Fruit fly (Drosophila melanogaster) whole organism, embryonic: ENCODE results near the gene CG34253.

ENCODE experiments used
- Bgb ChIP-seq: fragments of 200-800 bp; sonication (Bioruptor generic); IDR thresholded peaks from 2 replicates; pipeline ENCODE4 v1.3.6; 2022; ENCODE audit warnings: missing biosample characterization, missing genetic modification characterization; ENCODE audit not compliant: partially characterized antibody
- CG10565 ChIP-seq: fragments of 200-800 bp; sonication (Bioruptor generic); optimal IDR thresholded peaks from 3 replicates; lab custom pipeline; 2016; ENCODE audit warnings: missing biosample characterization, mild to moderate bottlenecking, missing genetic modification characterization
- CG11247 ChIP-seq: fragments of 200-800 bp; sonication (Bioruptor generic); IDR thresholded peaks from 2 replicates; pipeline ENCODE4 v1.3.6; 2022; ENCODE audit warnings: missing biosample characterization, missing genetic modification characterization
- CG11398 ChIP-seq: fragments of 200-800 bp; sonication (Bioruptor generic); optimal IDR thresholded peaks from 2 replicates; lab custom pipeline; 2016; ENCODE audit warnings: missing biosample characterization, missing genetic modification characterization
- CG11504 ChIP-seq: fragments of 200-800 bp; sonication (Bioruptor generic); optimal IDR thresholded peaks from 3 replicates; lab custom pipeline; 2019; ENCODE audit warnings: missing biosample characterization, mild to moderate bottlenecking, missing genetic modification characterization, moderate library complexity
- CG12071 ChIP-seq: fragments of 200-800 bp; sonication (Bioruptor generic); optimal IDR thresholded peaks from 3 replicates; lab custom pipeline; 2018; ENCODE audit warnings: missing biosample characterization, mild to moderate bottlenecking, missing genetic modification characterization
- CG12236 ChIP-seq: fragments of 200-800 bp; sonication (Bioruptor generic); optimal IDR thresholded peaks from 2 replicates; lab custom pipeline; 2016; ENCODE audit warnings: missing biosample characterization, missing genetic modification characterization
- CG1233 ChIP-seq: fragments of 200-800 bp; sonication (Bioruptor generic); optimal IDR thresholded peaks from 4 replicates; lab custom pipeline; 2018; ENCODE audit warnings: missing biosample characterization, mild to moderate bottlenecking, missing genetic modification characterization
- CG12391 ChIP-seq: fragments of 200-800 bp; sonication (Bioruptor generic); optimal IDR thresholded peaks from 3 replicates; lab custom pipeline; 2018; ENCODE audit warnings: missing biosample characterization, mild to moderate bottlenecking, missing genetic modification characterization, moderate library complexity
- CG12659 ChIP-seq: fragments of 200-800 bp; sonication (Bioruptor generic); optimal IDR thresholded peaks from 3 replicates; lab custom pipeline; 2017; ENCODE audit warnings: mild to moderate bottlenecking, missing biosample characterization, missing genetic modification reagents, missing genetic modification characterization
- CG13296 ChIP-seq: fragments of 200-800 bp; sonication (Bioruptor generic); optimal IDR thresholded peaks from 3 replicates; lab custom pipeline; 2018; ENCODE audit warnings: missing biosample characterization, mild to moderate bottlenecking, missing genetic modification characterization
- CG14965 ChIP-seq: fragments of 200-800 bp; sonication (Bioruptor generic); optimal IDR thresholded peaks from 2 replicates; lab custom pipeline; 2016; ENCODE audit warnings: missing biosample characterization, missing genetic modification characterization, borderline replicate concordance
- CG15479 ChIP-seq: fragments of 200-800 bp; sonication (Bioruptor generic); optimal IDR thresholded peaks from 3 replicates; lab custom pipeline; 2019; ENCODE audit warnings: missing biosample characterization, mild to moderate bottlenecking, missing genetic modification characterization, moderate library complexity
- CG17328 ChIP-seq: fragments of 200-800 bp; sonication (Bioruptor generic); IDR thresholded peaks from 2 replicates; pipeline ENCODE4 v1.3.6; 2022; ENCODE audit warnings: missing biosample characterization, missing genetic modification characterization
- CG18011 ChIP-seq: fragments of 200-800 bp; sonication (Bioruptor generic); optimal IDR thresholded peaks from 2 replicates; lab custom pipeline; 2017; ENCODE audit warnings: missing biosample characterization, missing genetic modification characterization, mild to moderate bottlenecking, moderate library complexity, missing genotype
- CG3163 ChIP-seq: fragments of 200-800 bp; sonication (Bioruptor generic); optimal IDR thresholded peaks from 3 replicates; lab custom pipeline; 2016; ENCODE audit warnings: missing biosample characterization, missing genetic modification characterization
- CG4707 ChIP-seq: fragments of 200-800 bp; sonication (Bioruptor generic); optimal IDR thresholded peaks from 2 replicates; lab custom pipeline; 2018; ENCODE audit warnings: missing biosample characterization, mild to moderate bottlenecking, missing genetic modification characterization, moderate library complexity
- CG4730 ChIP-seq: fragments of 200-800 bp; sonication (Bioruptor generic); IDR thresholded peaks from 2 replicates; pipeline ENCODE4 v1.3.6; 2022; ENCODE audit warnings: missing biosample characterization, missing genetic modification characterization
- CG5953 ChIP-seq: fragments of 200-800 bp; sonication (Bioruptor generic); IDR thresholded peaks from 2 replicates; pipeline ENCODE4 v1.3.6; 2022; ENCODE audit warnings: missing biosample characterization, missing genetic modification characterization
- CG7357 ChIP-seq: fragments of 200-800 bp; sonication (Bioruptor generic); IDR thresholded peaks from 3 replicates; pipeline ENCODE4 v1.3.6; 2022; ENCODE audit warnings: missing biosample characterization, missing genetic modification characterization
- CG7745 ChIP-seq: fragments of 200-800 bp; sonication (Bioruptor generic); optimal IDR thresholded peaks from 2 replicates; lab custom pipeline; 2018; ENCODE audit warnings: missing biosample characterization, mild to moderate bottlenecking, missing genetic modification characterization, moderate library complexity
- CG8478 ChIP-seq: fragments of >200 bp; optimal IDR thresholded peaks from 2 replicates; lab custom pipeline; 2018
- CG8944 ChIP-seq: fragments of 200-800 bp; sonication (Bioruptor generic); optimal IDR thresholded peaks from 3 replicates; lab custom pipeline; 2016; ENCODE audit warnings: missing biosample characterization, missing genetic modification characterization
- CG9817 ChIP-seq: fragments of 200-800 bp; sonication (Bioruptor generic); optimal IDR thresholded peaks from 2 replicates; lab custom pipeline; 2018; ENCODE audit warnings: missing biosample characterization, mild to moderate bottlenecking, missing genetic modification characterization, moderate library complexity
- CG9932 ChIP-seq: fragments of 200-800 bp; sonication (Bioruptor generic); IDR thresholded peaks from 2 replicates; pipeline ENCODE4 v1.3.6; 2022; ENCODE audit warnings: missing biosample characterization, missing genetic modification characterization
- Kr ChIP-seq: fragments of 200-800 bp; sonication (Bioruptor generic); optimal IDR thresholded peaks from 2 replicates; lab custom pipeline; 2017; ENCODE audit warnings: missing biosample characterization, mild to moderate bottlenecking, missing genetic modification characterization
- Med ChIP-seq: fragments of 200-800 bp; sonication (Bioruptor generic); peaks from one replicate; lab custom pipeline; 2016; ENCODE audit warnings: missing biosample characterization, missing genetic modification characterization, mild to moderate bottlenecking, inconsistent platforms, moderate library complexity
- Nf-YC ChIP-seq: fragments of 200-800 bp; optimal IDR thresholded peaks from 3 replicates; lab custom pipeline; 2019; ENCODE audit warnings: missing biosample characterization, mild to moderate bottlenecking, missing genetic modification characterization, moderate library complexity
- Opbp ChIP-seq: fragments of 200-800 bp; sonication (Bioruptor generic); IDR thresholded peaks from 3 replicates; pipeline ENCODE4 v1.3.6; 2022; ENCODE audit warnings: missing biosample characterization, missing genetic modification characterization; ENCODE audit not compliant: partially characterized antibody
- PHDP ChIP-seq: fragments of 200-800 bp; sonication (Bioruptor generic); optimal IDR thresholded peaks from 3 replicates; lab custom pipeline; 2018; ENCODE audit warnings: missing biosample characterization, mild to moderate bottlenecking, missing genetic modification characterization, moderate library complexity
- Pdp1 ChIP-seq, 2 experiments: fragments of 200-800 bp; sonication (Bioruptor generic); optimal IDR thresholded peaks; 3 replicates each; lab custom pipeline; 2016; ENCODE audit warnings: missing biosample characterization in 2 of 2, missing genetic modification characterization in 2 of 2, mild to moderate bottlenecking in 1 of 2, moderate library complexity in 1 of 2
- Sry-β ChIP-seq: fragments of 200-800 bp; sonication (Bioruptor generic); optimal IDR thresholded peaks from 2 replicates; lab custom pipeline; 2018; ENCODE audit warnings: missing biosample characterization, mild to moderate bottlenecking, missing genetic modification characterization, moderate library complexity
- ash1 ChIP-seq: fragments of 200-800 bp; sonication (Bioruptor generic); optimal IDR thresholded peaks from 2 replicates; lab custom pipeline; 2018; ENCODE audit warnings: missing biosample characterization, mild to moderate bottlenecking, missing genetic modification characterization
- bcd ChIP-seq: fragments of 200-800 bp; sonication (Bioruptor generic); optimal IDR thresholded peaks from 2 replicates; lab custom pipeline; 2017; ENCODE audit warnings: missing biosample characterization, mild to moderate bottlenecking, missing genetic modification characterization
- cato ChIP-seq: fragments of 200-800 bp; sonication (Bioruptor generic); optimal IDR thresholded peaks from 2 replicates; lab custom pipeline; 2016; ENCODE audit warnings: missing biosample characterization, missing genetic modification characterization, borderline replicate concordance
- chm ChIP-seq: fragments of 200-800 bp; sonication (Bioruptor generic); IDR thresholded peaks from 2 replicates; pipeline ENCODE4 v1.3.6; 2022; ENCODE audit warnings: missing biosample characterization, missing genetic modification characterization
- dmrt11E ChIP-seq: fragments of 200-800 bp; sonication (Bioruptor generic); optimal IDR thresholded peaks from 3 replicates; lab custom pipeline; 2018; ENCODE audit warnings: missing biosample characterization, mild to moderate bottlenecking, missing genetic modification characterization, moderate library complexity
- fd102C ChIP-seq: fragments of 200-800 bp; sonication (Bioruptor generic); optimal IDR thresholded peaks from 2 replicates; lab custom pipeline; 2018; ENCODE audit warnings: missing biosample characterization, mild to moderate bottlenecking, missing genetic modification characterization, moderate library complexity
- gem ChIP-seq: fragments of 200-800 bp; sonication (Bioruptor generic); optimal IDR thresholded peaks from 2 replicates; lab custom pipeline; 2019; ENCODE audit warnings: missing biosample characterization, mild to moderate bottlenecking, missing genetic modification characterization, moderate library complexity
- gro ChIP-seq: fragments of 200-800 bp; sonication (Bioruptor generic); optimal IDR thresholded peaks from 2 replicates; lab custom pipeline; 2016; ENCODE audit warnings: missing biosample characterization, missing genetic modification characterization
- gsb ChIP-seq: fragments of 200-800 bp; sonication (Bioruptor generic); IDR thresholded peaks from 2 replicates; pipeline ENCODE4 v1.3.6; 2022; ENCODE audit warnings: missing biosample characterization, missing genetic modification characterization
- hkb ChIP-seq, 2 experiments: fragments of 200-800 bp in 1 of 2; fragments of >200 bp in 1 of 2; sonication (Bioruptor generic) in 1 of 2; IDR thresholded peaks in 1 of 2; optimal IDR thresholded peaks in 1 of 2; 2 replicates each; pipeline versions ENCODE4 v1.3.6 to Lab custom; 2017 to 2022; ENCODE audit warnings: missing biosample characterization in 1 of 2, missing genetic modification characterization in 1 of 2
- luna ChIP-seq: fragments of 200-800 bp; sonication (Bioruptor generic); optimal IDR thresholded peaks from 2 replicates; lab custom pipeline; 2016; ENCODE audit warnings: missing biosample characterization, missing genetic modification characterization
- onecut ChIP-seq: fragments of 200-800 bp; sonication (Bioruptor generic); IDR thresholded peaks from 2 replicates; pipeline ENCODE4 v1.3.6; 2022; ENCODE audit warnings: missing biosample characterization, missing genetic modification characterization
- pan ChIP-seq, 4 experiments: fragments of >200 bp in 3 of 4; fragments of 200-800 bp in 1 of 4; sonication (Bioruptor generic) in 1 of 4; optimal IDR thresholded peaks in 3 of 4; IDR thresholded peaks in 1 of 4; 2 replicates each; pipeline versions ENCODE4 v1.3.6 to Lab custom; 2017 to 2022; ENCODE audit warnings: missing biosample characterization in 2 of 4, missing genetic modification characterization in 2 of 4, mixed read lengths in 1 of 4
- peb ChIP-seq: fragments of 200-800 bp; sonication (Bioruptor generic); IDR thresholded peaks from 2 replicates; pipeline ENCODE4 v1.3.6; 2022; ENCODE audit warnings: missing biosample characterization, missing genetic modification characterization
- row ChIP-seq: fragments of 200-800 bp; sonication (Bioruptor generic); IDR thresholded peaks from 3 replicates; pipeline ENCODE4 v1.3.6; 2022; ENCODE audit warnings: missing biosample characterization, missing genetic modification characterization
- schlank ChIP-seq: fragments of 200-800 bp; sonication (Bioruptor generic); optimal IDR thresholded peaks from 2 replicates; lab custom pipeline; 2018; ENCODE audit warnings: missing biosample characterization, mild to moderate bottlenecking, missing genetic modification characterization
- sr ChIP-seq: fragments of 200-800 bp; sonication (Bioruptor generic); IDR thresholded peaks from 3 replicates; pipeline ENCODE4 v1.3.6; 2022; ENCODE audit warnings: missing biosample characterization, missing genetic modification characterization
- tll ChIP-seq, 2 experiments: fragments of 200-800 bp in 1 of 2; fragments of >200 bp in 1 of 2; sonication (Bioruptor generic) in 1 of 2; optimal IDR thresholded peaks; 2 replicates each; lab custom pipeline; 2017 to 2019; ENCODE audit warnings: missing biosample characterization in 2 of 2, missing genetic modification characterization in 2 of 2, mild to moderate bottlenecking in 1 of 2, moderate library complexity in 1 of 2

The CG34253 gene

dm6 chr3L:18112669-18113068 lies 25.5 kb upstream of the CG34253 start, which contains the start of the genes CG32195 and CG7341 (continued):
- TF ChIP-seq tll (GFP tag; optimal IDR thresholded peaks at IDR 0.05; lab: Kevin White, UChicago) (no peak), CG12236 (GFP tag; lab: Kevin White, UChicago) (no peak), luna (GFP tag; lab: Kevin White, UChicago) (no peak), CG10565 (GFP tag; lab: Kevin White, UChicago) (no peak), CG8944 (GFP tag; lab: Kevin White, UChicago) (no peak), CG1233 (GFP tag; lab: Kevin White, UChicago) (no peak), CG12659 (GFP tag; lab: Kevin White, UChicago) (peak; percentile 15), ash1 (GFP tag; lab: Kevin White, UChicago) (no peak), schlank (tag; lab: Kevin White, UChicago) (no peak), gem (tag; lab: Kevin White, UChicago) (no peak), PHDP (tag; lab: Kevin White, UChicago) (no peak), CG9932 (GFP tag; lab: Robert Waterston, UW) (no peak), bcd (GFP tag; lab: Kevin White, UChicago) (no peak), peb (GFP tag; lab: Robert Waterston, UW) (no peak), Bgb (GFP tag; lab: Robert Waterston, UW) (peak; percentile 82), CG3163 (GFP tag; lab: Kevin White, UChicago) (no peak), Kr (GFP tag; lab: Kevin White, UChicago) (no peak), onecut (GFP tag; lab: Robert Waterston, UW) (no peak), fd102C (GFP tag; lab: Kevin White, UChicago) (no peak), cato (GFP tag; lab: Kevin White, UChicago) (no peak), Opbp (GFP tag; lab: Robert Waterston, UW) (peak; percentile 60; the same call in 2 of the 3 replicates), CG11398 (no peak), hkb (optimal IDR thresholded peaks at IDR 0.05; lab: Kevin White, UChicago) (no peak), hkb (GFP tag; IDR thresholded peaks at IDR 0.05; lab: Robert Waterston, UW) (no peak), CG18011 (no peak), CG13296 (GFP tag; lab: Kevin White, UChicago) (no peak), CG5953 (no peak), dmrt11E (no peak), CG7745 (tag; lab: Kevin White, UChicago) (no peak), CG12071 (GFP tag; lab: Kevin White, UChicago) (no peak), row (GFP tag; lab: Robert Waterston, UW) (peak; percentile 19; the same call in 1 of the 3 replicates), CG8478 (no peak), chm (GFP tag; lab: Robert Waterston, UW) (no peak), CG9817 (tag; lab: Kevin White, UChicago) (no peak), CG7357 (GFP tag; lab: Robert Waterston, UW) (no peak), CG12391 (tag; lab: Kevin White, UChicago) (no peak), pan (optimal IDR thresholded peaks at IDR 0.05; lab: Kevin White, UChicago) (no peak), pan (GFP tag; optimal IDR thresholded peaks at IDR 0.05 in 1 of 2, IDR thresholded peaks at IDR 0.05 in 1 of 2) (no peak), Sry-β (GFP tag; lab: Kevin White, UChicago) (peak; percentile 18), Med (no peak), Nf-YC (tag; lab: Kevin White, UChicago) (no peak), gro (GFP tag; lab: Kevin White, UChicago) (no peak), CG17328 (GFP tag; lab: Robert Waterston, UW) (no peak), CG11247 (GFP tag; lab: Robert Waterston, UW) (no peak), sr (GFP tag; lab: Robert Waterston, UW) (no peak), CG4730 (GFP tag; lab: Robert Waterston, UW) (no peak), CG4707 (GFP tag; lab: Kevin White, UChicago) (no peak), CG15479 (GFP tag; lab: Kevin White, UChicago) (no peak), Pdp1 (GFP tag; optimal IDR thresholded peaks at IDR 0.05; lab: Kevin White, UChicago) (no peak), gsb (no peak), CG14965 (GFP tag; lab: Kevin White, UChicago) (no peak), CG11504 (tag; lab: Kevin White, UChicago) (no peak)
